Worm (Caenorhabditis elegans): ENCODE measurements around the gene F02C12.3.

F02C12.3 gene

DNA sequence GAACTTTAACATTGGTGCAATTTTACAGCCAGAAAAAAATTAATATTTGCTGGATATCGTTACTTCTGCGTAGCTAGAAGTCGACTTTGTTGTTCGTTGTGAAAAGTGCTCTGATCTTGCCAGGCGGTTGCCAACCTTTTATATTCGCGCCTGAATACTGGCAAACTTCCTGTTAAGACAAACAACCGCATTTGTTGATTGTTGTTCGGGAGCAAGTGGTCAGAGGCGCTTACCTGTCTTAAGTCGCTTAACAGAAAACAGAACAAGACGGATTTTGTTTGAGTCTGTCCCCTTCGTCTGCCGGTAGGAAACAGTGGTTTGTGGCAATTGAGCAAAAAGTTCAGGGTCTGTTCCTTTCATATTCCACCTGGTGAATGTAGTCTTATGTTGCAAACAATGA, 34.3 kb upstream of the F02C12.3 start, which contains the start of gene C49F8.15:
C49F8.15 (minus strand) TSS at position 101 of the 400 bp plus-strand sequence.
- TF ChIP-seq ceh-28 (tag; optimal IDR thresholded peaks at IDR 0.05) (no peak), fos-1 (tag; optimal IDR thresholded peaks at IDR 0.05) (no peak), R02D3.7 (tag; optimal IDR thresholded peaks at IDR 0.05) (no peak), Y105C5A.15 (GFP tag; IDR thresholded peaks at IDR 0.05) (no peak), ZK337.2 (GFP tag; IDR thresholded peaks at IDR 0.05) (no peak), nhr-111 (GFP tag; optimal IDR thresholded peaks at IDR 0.05) (no peak), vab-7 (GFP tag; IDR thresholded peaks at IDR 0.05) (no peak), zip-2 (tag; optimal IDR thresholded peaks at IDR 0.05) (no peak), mdl-1 (tag; optimal IDR thresholded peaks at IDR 0.05) (no peak), mep-1 (tag; optimal IDR thresholded peaks at IDR 0.05) (no peak), snpc-1.2 (GFP tag; IDR thresholded peaks at IDR 0.05) (no peak), tra-1 (GFP tag; IDR thresholded peaks at IDR 0.05) (no peak), T20F7.1 (GFP tag; optimal IDR thresholded peaks at IDR 0.05) (no peak), madf-5 (GFP tag; IDR thresholded peaks at IDR 0.05) (no peak), Y5F2A.4 (GFP tag; optimal IDR thresholded peaks at IDR 0.05) (no peak), F37D6.2 (tag; optimal IDR thresholded peaks at IDR 0.05) (no peak), ceh-44 (GFP tag; IDR thresholded peaks at IDR 0.05) (no peak), lir-3 (tag; optimal IDR thresholded peaks at IDR 0.05) (no peak), F26F4.8 (GFP tag; conservative IDR thresholded peaks at IDR 0.05) (no peak), madf-9 (GFP tag; conservative IDR thresholded peaks at IDR 0.05) (no peak)

DNA sequence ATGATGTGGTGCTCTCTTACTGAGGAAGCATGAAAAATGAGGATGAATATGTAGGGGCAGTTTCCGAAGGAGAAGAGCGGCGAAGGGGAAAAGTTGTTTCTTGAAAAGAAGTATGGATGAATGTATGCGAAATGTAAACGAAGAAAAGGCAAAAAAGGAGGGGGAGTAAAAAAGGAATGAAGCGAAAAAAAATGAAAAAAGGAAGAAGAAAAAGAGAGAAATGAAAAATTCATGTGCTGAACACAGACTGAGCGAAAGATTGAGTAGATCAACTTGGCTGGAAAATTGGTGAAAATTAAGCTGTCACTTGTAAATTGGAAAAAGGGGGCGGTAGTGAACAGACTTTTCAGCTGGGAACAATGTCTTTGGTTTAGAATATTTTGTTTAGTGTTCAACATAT, 31.9 kb upstream of the F02C12.3 start, which contains the start of gene C49F8.1:
C49F8.1 (minus strand) TSS at position 101 of the 400 bp plus-strand sequence.
- no peak for TF ChIP-seq skn-1 (tag; optimal IDR thresholded peaks at IDR 0.05)
- peak; percentile 14 for TF ChIP-seq fkh-10 (GFP tag; optimal IDR thresholded peaks at IDR 0.05)
- TF ChIP-seq snpc-4 (tag; optimal IDR thresholded peaks at IDR 0.05), result no peak
- no peak for TF ChIP-seq dve-1 (tag; optimal IDR thresholded peaks at IDR 0.05; ENCODE audit: insufficient read depth)
- TF ChIP-seq T20F7.1 (GFP tag; optimal IDR thresholded peaks at IDR 0.05), result no peak

DNA sequence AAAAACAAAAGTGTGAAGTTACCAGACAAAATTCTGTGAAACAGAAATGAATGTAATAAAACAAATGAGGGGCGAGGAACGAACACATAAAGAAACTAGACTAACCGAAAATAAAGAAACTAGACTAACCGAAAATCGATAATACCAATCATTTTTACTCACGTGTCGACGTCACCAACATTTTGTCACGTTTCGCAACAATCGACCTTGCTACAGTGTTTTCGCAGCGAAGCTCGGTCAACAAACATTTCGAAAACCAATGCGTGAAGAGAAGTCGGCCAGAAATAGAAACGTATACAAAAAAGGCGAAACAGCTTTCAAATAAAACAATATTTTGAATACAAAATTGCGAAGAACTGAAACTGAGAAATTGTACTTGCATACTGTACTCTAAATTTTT, 29.8 kb upstream of the F02C12.3 start:
- TF ChIP-seq lir-3 (tag; optimal IDR thresholded peaks at IDR 0.05) (no peak), hlh-11 (tag; optimal IDR thresholded peaks at IDR 0.05) (peak; percentile 11), dve-1 (tag; optimal IDR thresholded peaks at IDR 0.05; ENCODE audit: insufficient read depth) (peak; percentile 28), dmd-6 (GFP tag; IDR thresholded peaks at IDR 0.05) (0 out of 2 replicates have a peak, but pooled peaks have one; percentile 13), daf-16 (GFP tag; optimal IDR thresholded peaks at IDR 0.05) (no peak), daf-16 (tag; optimal IDR thresholded peaks at IDR 0.05) (peak; percentile 47), mdl-1 (tag; optimal IDR thresholded peaks at IDR 0.05) (peak in 1 of 2 experiments; percentile 21), hlh-30 (tag; optimal IDR thresholded peaks at IDR 0.05; ENCODE audit: insufficient read depth) (peak; percentile 74), pha-4 (GFP tag; IDR thresholded peaks at IDR 0.05) (no peak), pha-4 (tag; optimal IDR thresholded peaks at IDR 0.05) (peak; percentile 23), mdt-29 (GFP tag; IDR thresholded peaks at IDR 0.05) (no peak)

DNA sequence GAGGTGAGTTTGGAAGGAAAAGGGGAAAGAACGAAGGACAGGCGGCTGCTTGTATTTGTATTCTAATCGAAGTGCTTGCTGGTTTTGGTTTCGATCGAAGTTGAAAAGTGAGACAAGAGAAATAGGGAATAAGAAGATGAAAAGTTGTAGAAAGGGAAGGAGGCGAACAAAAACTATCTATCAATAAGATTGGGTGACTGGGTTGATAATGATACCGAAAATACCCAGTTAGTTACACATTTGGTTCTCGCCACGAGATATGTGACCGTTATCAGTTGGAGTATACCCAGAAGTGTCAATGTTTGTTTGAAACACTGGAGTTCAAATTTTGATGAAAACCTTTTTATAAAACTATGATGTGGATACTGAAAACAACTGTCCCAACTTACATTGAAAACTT, 28.5 kb upstream of the F02C12.3 start:
- TF ChIP-seq gei-8 (GFP tag; optimal IDR thresholded peaks at IDR 0.05) (no peak), R02D3.7 (tag; optimal IDR thresholded peaks at IDR 0.05) (no peak), ceh-28 (tag; optimal IDR thresholded peaks at IDR 0.05) (no peak), dmd-6 (GFP tag; IDR thresholded peaks at IDR 0.05) (peak; percentile 93), nhr-28 (tag; optimal IDR thresholded peaks at IDR 0.05) (peak; percentile 93), ceh-62 (tag; optimal IDR thresholded peaks at IDR 0.05) (no peak), hlh-11 (tag; optimal IDR thresholded peaks at IDR 0.05) (peak; percentile 79), aly-2 (tag; optimal IDR thresholded peaks at IDR 0.05) (no peak), tag-97 (GFP tag; IDR thresholded peaks at IDR 0.05) (no peak), lsy-2 (tag; optimal IDR thresholded peaks at IDR 0.05) (no peak), attf-4 (tag; optimal IDR thresholded peaks at IDR 0.05) (no peak), lir-3 (tag; optimal IDR thresholded peaks at IDR 0.05) (no peak), unc-62 (GFP tag; optimal IDR thresholded peaks at IDR 0.05 in 1 of 2) (no peak), unc-62 (tag; optimal IDR thresholded peaks at IDR 0.05) (no peak), skn-1 (tag; optimal IDR thresholded peaks at IDR 0.05) (no peak), ama-1 (optimal IDR thresholded peaks at IDR 0.05) (no peak), mep-1 (tag; optimal IDR thresholded peaks at IDR 0.05) (peak; percentile 28), F10B5.3 (tag; optimal IDR thresholded peaks at IDR 0.05) (no peak), spr-3 (GFP tag; optimal IDR thresholded peaks at IDR 0.05) (no peak), ceh-32 (tag; optimal IDR thresholded peaks at IDR 0.05; ENCODE audit: poor library complexity) (no peak), zip-2 (tag; optimal IDR thresholded peaks at IDR 0.05) (no peak), sdz-12 (GFP tag; optimal IDR thresholded peaks at IDR 0.05) (no peak), nhr-102 (tag; optimal IDR thresholded peaks at IDR 0.05) (no peak)
